Worm (Caenorhabditis elegans): ENCODE data around the gene W08F4.1.

- TF ChIP-seq elt-3 (tag; optimal IDR thresholded peaks at IDR 0.05): no peak
- TF ChIP-seq ces-1 (GFP tag; optimal IDR thresholded peaks at IDR 0.05): no peak
- no peak for TF ChIP-seq blmp-1 (tag; optimal IDR thresholded peaks at IDR 0.05)
- no peak for TF ChIP-seq pha-4 (tag; optimal IDR thresholded peaks at IDR 0.05)
- TF ChIP-seq mab-5 (tag; optimal IDR thresholded peaks at IDR 0.05): no peak
- TF ChIP-seq lin-13 (tag; optimal IDR thresholded peaks at IDR 0.05): no peak
- TF ChIP-seq unc-62 (GFP tag; optimal IDR thresholded peaks at IDR 0.05): no peak
- no peak for TF ChIP-seq ztf-11 (tag; optimal IDR thresholded peaks at IDR 0.05)
- no peak for TF ChIP-seq snpc-4 (tag; optimal IDR thresholded peaks at IDR 0.05)
Observed at ce11 chrII:581983-582382, 11.3 kb upstream of the W08F4.1 start.

Measured in whole organism, mixed stage, embryonic.